Worm (Caenorhabditis elegans) whole organism, mixed stage, embryonic: ENCODE results near the gene mrpl-28.
A peak's percentile ranks its signal among the peaks of the same experiment; 100 is the strongest.

Experiments used
- M03D4.4 ChIP-seq: sonication (generic microtip); optimal IDR thresholded peaks from 2 replicates; lab custom pipeline; 2017; ENCODE audit warnings: mild to moderate bottlenecking, missing genetic modification characterization, missing compliant biosample characterization
- bed-3 ChIP-seq: fragments of 200-800 bp; sonication (Bioruptor generic); optimal IDR thresholded peaks from 3 replicates; lab custom pipeline; 2018; ENCODE audit warnings: mild to moderate bottlenecking, missing genetic modification characterization, moderate library complexity, missing compliant biosample characterization
- ceh-43 ChIP-seq: fragments of 200-800 bp; sonication (Bioruptor generic); optimal IDR thresholded peaks from 2 replicates; lab custom pipeline; 2018; ENCODE audit warnings: mild to moderate bottlenecking, missing genetic modification characterization, moderate library complexity, missing compliant biosample characterization
- ceh-83 ChIP-seq: fragments of 200-800 bp; sonication (Bioruptor generic); optimal IDR thresholded peaks from 2 replicates; lab custom pipeline; 2018; ENCODE audit warnings: mild to moderate bottlenecking, missing genetic modification characterization, missing compliant biosample characterization
- ces-1 ChIP-seq: fragments of 150-350 bp; optimal IDR thresholded peaks from 2 replicates; lab custom pipeline; 2014; ENCODE audit warnings: missing biosample characterization, missing genetic modification reagents, missing genetic modification characterization
- cnd-1 ChIP-seq: fragments of 200-800 bp; sonication (Bioruptor generic); optimal IDR thresholded peaks from 2 replicates; lab custom pipeline; 2018; ENCODE audit warnings: mild to moderate bottlenecking, missing genetic modification characterization, missing compliant biosample characterization
- drap-1 ChIP-seq: fragments of 200-800 bp; sonication (Bioruptor generic); optimal IDR thresholded peaks from 3 replicates; lab custom pipeline; 2018; ENCODE audit warnings: mild to moderate bottlenecking, missing genetic modification characterization, missing compliant biosample characterization
- elt-1 ChIP-seq: sonication (generic microtip); optimal IDR thresholded peaks from 2 replicates; lab custom pipeline; 2017; ENCODE audit warnings: missing genetic modification characterization, mild to moderate bottlenecking, missing compliant biosample characterization, antibody characterized with exemption, moderate library complexity, borderline replicate concordance; ENCODE audit not compliant: insufficient read depth
- elt-3 ChIP-seq: fragments of 150-350 bp; optimal IDR thresholded peaks from 2 replicates; lab custom pipeline; 2014; ENCODE audit warnings: missing biosample characterization, missing genetic modification characterization
- flh-1 ChIP-seq: fragments of 200-800 bp; sonication (Bioruptor generic); optimal IDR thresholded peaks from 2 replicates; lab custom pipeline; 2018; ENCODE audit warnings: mild to moderate bottlenecking, missing genetic modification characterization, moderate library complexity, missing compliant biosample characterization
- hlh-1 ChIP-seq: fragments of 150-350 bp; optimal IDR thresholded peaks from 2 replicates; lab custom pipeline; 2014; ENCODE audit warnings: missing biosample characterization, missing genetic modification reagents, missing genetic modification characterization
- lin-13 ChIP-seq: fragments of 150-350 bp; optimal IDR thresholded peaks from 2 replicates; lab custom pipeline; 2014; ENCODE audit warnings: missing biosample characterization, missing genetic modification characterization
- lin-32 ChIP-seq: fragments of 200-800 bp; sonication (Bioruptor generic); optimal IDR thresholded peaks from 2 replicates; lab custom pipeline; 2018; ENCODE audit warnings: mild to moderate bottlenecking, missing genetic modification characterization, missing compliant biosample characterization
- lsy-2 ChIP-seq: fragments of 150-350 bp; optimal IDR thresholded peaks from 2 replicates; lab custom pipeline; 2014; ENCODE audit warnings: missing biosample characterization, missing genetic modification characterization
- mls-2 ChIP-seq: sonication (generic microtip); optimal IDR thresholded peaks from 2 replicates; lab custom pipeline; 2016; ENCODE audit warnings: mild to moderate bottlenecking, missing genetic modification characterization, moderate library complexity, missing compliant biosample characterization
- nhr-12 ChIP-seq: fragments of 150-350 bp; optimal IDR thresholded peaks from 2 replicates; lab custom pipeline; 2014; ENCODE audit warnings: missing biosample characterization, missing genetic modification characterization
- nhr-2 ChIP-seq: fragments of 150-350 bp; optimal IDR thresholded peaks from 2 replicates; lab custom pipeline; 2014; ENCODE audit warnings: missing biosample characterization, missing genetic modification characterization
- nhr-237 ChIP-seq: fragments of 150-350 bp; optimal IDR thresholded peaks from 2 replicates; lab custom pipeline; 2014; ENCODE audit warnings: missing biosample characterization, missing genetic modification characterization
- nhr-76 ChIP-seq: sonication (generic microtip); optimal IDR thresholded peaks from 2 replicates; lab custom pipeline; 2017; ENCODE audit warnings: missing biosample characterization, missing genetic modification characterization
- pha-4 ChIP-seq: fragments of 150-350 bp; optimal IDR thresholded peaks from 2 replicates; lab custom pipeline; 2018; ENCODE audit warnings: missing biosample characterization, missing genetic modification reagents, missing genetic modification characterization
- snpc-4 ChIP-seq: fragments of 150-350 bp; optimal IDR thresholded peaks from 2 replicates; lab custom pipeline; 2014; ENCODE audit warnings: missing biosample characterization, missing genetic modification characterization
- sptf-1 ChIP-seq: sonication (generic microtip); optimal IDR thresholded peaks from 2 replicates; lab custom pipeline; 2017; ENCODE audit warnings: mild to moderate bottlenecking, missing genetic modification characterization, moderate library complexity, missing compliant biosample characterization
- tbx-8 ChIP-seq: fragments of 200-800 bp; sonication (Bioruptor generic); optimal IDR thresholded peaks from 2 replicates; lab custom pipeline; 2018; ENCODE audit warnings: mild to moderate bottlenecking, missing genetic modification characterization, moderate library complexity, missing compliant biosample characterization
- unc-120 ChIP-seq: sonication (generic microtip); optimal IDR thresholded peaks from 2 replicates; lab custom pipeline; 2017; ENCODE audit warnings: missing genetic modification characterization, missing compliant biosample characterization; ENCODE audit not compliant: poor library complexity, severe bottlenecking
- unc-39 ChIP-seq: fragments of 150-350 bp; optimal IDR thresholded peaks from 2 replicates; lab custom pipeline; 2014; ENCODE audit warnings: missing biosample characterization, missing genetic modification characterization
- unc-62 ChIP-seq: fragments of 150-350 bp; optimal IDR thresholded peaks from 2 replicates; lab custom pipeline; 2014; ENCODE audit warnings: missing biosample characterization, missing genetic modification reagents, missing genetic modification characterization
- ztf-11 ChIP-seq: fragments of 150-350 bp; optimal IDR thresholded peaks from 2 replicates; lab custom pipeline; 2014; ENCODE audit warnings: missing biosample characterization, missing genetic modification characterization

mrpl-28 gene

DNA sequence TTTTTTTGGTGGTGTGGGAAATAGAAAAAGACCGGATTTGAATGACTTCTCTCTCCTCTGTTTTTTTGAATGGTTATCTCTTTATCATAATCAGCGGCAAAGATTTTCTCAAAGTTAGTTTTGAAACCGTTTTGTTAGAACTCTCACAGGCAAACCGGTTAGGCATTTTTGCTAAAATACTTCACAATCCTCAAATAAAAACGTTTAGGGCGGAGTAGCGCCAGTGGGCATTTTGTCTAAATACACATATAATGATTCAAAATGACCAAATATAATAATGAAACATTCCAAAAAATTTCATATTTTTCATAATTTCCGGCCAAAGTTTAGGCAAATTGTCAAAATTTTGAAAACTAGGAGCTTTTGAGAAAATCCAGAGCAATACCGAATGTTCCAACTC, 20.1 kb upstream of the mrpl-28 start, which contains the start of gene T01D1.3:
Gene T01D1.3 (minus strand): TSS at position 101 of the 400 bp plus-strand sequence.
- no peak for TF ChIP-seq bed-3 (GFP tag; lab: Kevin White, UChicago)
- no peak for TF ChIP-seq nhr-237 (tag; lab: Kevin White, UChicago)
- no peak for TF ChIP-seq mls-2 (tag; lab: Kevin White, UChicago)
- no peak for TF ChIP-seq M03D4.4 (tag; lab: Kevin White, UChicago)
- no peak for TF ChIP-seq tbx-8
- no peak for TF ChIP-seq flh-1 (GFP tag; lab: Kevin White, UChicago)
- TF ChIP-seq drap-1 (GFP tag; lab: Kevin White, UChicago) = no peak
- TF ChIP-seq lsy-2 (tag; lab: Kevin White, UChicago) = no peak
- TF ChIP-seq sptf-1 (tag; lab: Kevin White, UChicago) = no peak
- no peak for TF ChIP-seq ceh-43 (GFP tag; lab: Kevin White, UChicago)
- no peak for TF ChIP-seq unc-39 (tag; lab: Kevin White, UChicago)
- TF ChIP-seq elt-3 (tag; lab: Kevin White, UChicago) = no peak
- TF ChIP-seq nhr-12 (tag; lab: Kevin White, UChicago) = no peak
- no peak for TF ChIP-seq pha-4 (tag; lab: Kevin White, UChicago)
- TF ChIP-seq nhr-76 = no peak

- TF ChIP-seq snpc-4 (no peak), ces-1 (GFP tag; lab: Kevin White, UChicago) (peak; percentile 67)
Measured at ce11 chrII:173679-174078, 17.9 kb upstream of the mrpl-28 start, which contains the start of gene T01D1.7. TSS of gene T01D1.7 (minus strand) at chrII:173779.

ce11 chrII:163229-163628, 7.4 kb upstream of the mrpl-28 start:
- peak; percentile 98 for TF ChIP-seq ces-1 (GFP tag; lab: Kevin White, UChicago)
- TF ChIP-seq cnd-1 = no peak
- TF ChIP-seq, all 35 proteins: peak for 1

- TF ChIP-seq lsy-2 (tag; lab: Kevin White, UChicago) (no peak), ces-1 (GFP tag; lab: Kevin White, UChicago) (no peak), lin-13 (tag; lab: Kevin White, UChicago) (no peak), nhr-12 (tag; lab: Kevin White, UChicago) (no peak), elt-1 (peak; percentile 2)
Measured at ce11 chrII:162182-162581, 6.4 kb upstream of the mrpl-28 start, which contains the start of gene etr-1. TSS of gene etr-1 (plus strand) at chrII:162374.

DNA sequence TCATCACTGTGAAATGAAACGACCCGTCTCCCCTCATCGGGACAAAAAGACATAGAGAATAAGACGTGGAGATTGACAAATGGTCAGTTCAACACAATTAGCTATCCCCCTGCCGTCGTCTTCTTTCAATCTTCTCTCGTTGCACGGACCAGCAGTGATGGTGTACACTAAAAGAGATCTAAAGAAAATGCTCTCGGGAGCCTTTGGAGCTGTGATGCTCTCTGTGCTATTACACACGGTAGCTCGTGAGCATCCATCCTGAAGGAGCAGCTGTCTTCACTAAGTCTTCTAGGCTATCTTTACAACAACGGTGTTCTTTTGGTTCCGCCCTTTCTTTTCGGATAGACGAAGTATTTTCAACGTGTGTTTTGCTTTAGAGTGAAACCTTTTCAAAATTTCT, 5.5 kb upstream of the mrpl-28 start:
- TF ChIP-seq nhr-2 (tag; lab: Kevin White, UChicago) (no peak), cnd-1 (no peak), nhr-76 (no peak), lsy-2 (tag; lab: Kevin White, UChicago) (no peak), unc-120 (peak; percentile 80), ztf-11 (tag; lab: Kevin White, UChicago) (no peak), ces-1 (GFP tag; lab: Kevin White, UChicago) (peak; percentile 29), unc-62 (GFP tag; lab: Kevin White, UChicago) (peak; percentile 74), hlh-1 (tag; lab: Kevin White, UChicago) (peak; percentile 99)
- TF ChIP-seq, all 35 proteins: peak for 4

- TF ChIP-seq hlh-1 (tag; lab: Kevin White, UChicago) (peak; percentile 64), lin-32 (GFP tag; lab: Kevin White, UChicago) (peak; percentile 52), pha-4 (tag; lab: Kevin White, UChicago) (no peak), elt-1 (no peak), drap-1 (GFP tag; lab: Kevin White, UChicago) (no peak), mls-2 (tag; lab: Kevin White, UChicago) (no peak), nhr-12 (tag; lab: Kevin White, UChicago) (no peak), ceh-83 (GFP tag; lab: Kevin White, UChicago) (no peak)
Measured at ce11 chrII:160561-161123, 4.8 kb upstream of the mrpl-28 start.
